Worm (Caenorhabditis elegans) whole organism, mixed stage, embryonic: ENCODE measurements around the gene C16C8.11.

Experiments used
- blmp-1 ChIP-seq: fragments of 150-350 bp; optimal IDR thresholded peaks from 2 replicates; lab custom pipeline; 2014; ENCODE audit warnings: missing biosample characterization, missing genetic modification characterization
- elt-1 ChIP-seq: sonication (generic microtip); optimal IDR thresholded peaks from 2 replicates; lab custom pipeline; 2017; ENCODE audit warnings: missing genetic modification characterization, mild to moderate bottlenecking, missing compliant biosample characterization, antibody characterized with exemption, moderate library complexity, borderline replicate concordance; ENCODE audit not compliant: insufficient read depth
- ham-2 ChIP-seq: fragments of 200-800 bp; sonication (Bioruptor generic); optimal IDR thresholded peaks from 2 replicates; lab custom pipeline; 2018; ENCODE audit warnings: mild to moderate bottlenecking, missing genetic modification characterization, missing compliant biosample characterization
- lsy-2 ChIP-seq: fragments of 150-350 bp; optimal IDR thresholded peaks from 2 replicates; lab custom pipeline; 2014; ENCODE audit warnings: missing biosample characterization, missing genetic modification characterization
- unc-62 ChIP-seq: fragments of 150-350 bp; optimal IDR thresholded peaks from 2 replicates; lab custom pipeline; 2014; ENCODE audit warnings: missing biosample characterization, missing genetic modification reagents, missing genetic modification characterization

- no peak for TF ChIP-seq elt-1 (tag; lab: Kevin White, UChicago)
- TF ChIP-seq ham-2 (GFP tag; lab: Kevin White, UChicago): no peak
- TF ChIP-seq unc-62 (GFP tag; lab: Kevin White, UChicago): no peak
- TF ChIP-seq blmp-1: no peak
- TF ChIP-seq lsy-2 (tag; lab: Kevin White, UChicago): no peak
Measured at ce11 chrII:3502011-3502410, 48.5 kb downstream of the C16C8.11 start.
